Worm (Caenorhabditis elegans) whole organism, mixed stage, embryonic: ENCODE measurements around the gene F42A9.6.

Experiments used
- blmp-1 ChIP-seq: fragments of 150-350 bp; optimal IDR thresholded peaks from 2 replicates; lab custom pipeline; 2014; ENCODE audit warnings: missing biosample characterization, missing genetic modification characterization
- ceh-39 ChIP-seq: fragments of 150-350 bp; optimal IDR thresholded peaks from 2 replicates; lab custom pipeline; 2014; ENCODE audit warnings: missing biosample characterization, missing genetic modification characterization
- ceh-43 ChIP-seq: fragments of 200-800 bp; sonication (Bioruptor generic); optimal IDR thresholded peaks from 2 replicates; lab custom pipeline; 2018; ENCODE audit warnings: mild to moderate bottlenecking, missing genetic modification characterization, moderate library complexity, missing compliant biosample characterization
- ham-2 ChIP-seq: fragments of 200-800 bp; sonication (Bioruptor generic); optimal IDR thresholded peaks from 2 replicates; lab custom pipeline; 2018; ENCODE audit warnings: mild to moderate bottlenecking, missing genetic modification characterization, missing compliant biosample characterization
- lsy-2 ChIP-seq: fragments of 150-350 bp; optimal IDR thresholded peaks from 2 replicates; lab custom pipeline; 2014; ENCODE audit warnings: missing biosample characterization, missing genetic modification characterization
- mep-1 ChIP-seq: fragments of 150-350 bp; optimal IDR thresholded peaks from 2 replicates; lab custom pipeline; 2017; ENCODE audit warnings: missing biosample characterization, missing genetic modification reagents, missing genetic modification characterization, inconsistent platforms
- nhr-237 ChIP-seq: fragments of 150-350 bp; optimal IDR thresholded peaks from 2 replicates; lab custom pipeline; 2014; ENCODE audit warnings: missing biosample characterization, missing genetic modification characterization
- nhr-76 ChIP-seq: sonication (generic microtip); optimal IDR thresholded peaks from 2 replicates; lab custom pipeline; 2017; ENCODE audit warnings: missing biosample characterization, missing genetic modification characterization
- snpc-4 ChIP-seq: fragments of 150-350 bp; optimal IDR thresholded peaks from 2 replicates; lab custom pipeline; 2014; ENCODE audit warnings: missing biosample characterization, missing genetic modification characterization
- unc-120 ChIP-seq: sonication (generic microtip); optimal IDR thresholded peaks from 2 replicates; lab custom pipeline; 2017; ENCODE audit warnings: missing genetic modification characterization, missing compliant biosample characterization; ENCODE audit not compliant: poor library complexity, severe bottlenecking
- unc-62 ChIP-seq: fragments of 150-350 bp; optimal IDR thresholded peaks from 2 replicates; lab custom pipeline; 2014; ENCODE audit warnings: missing biosample characterization, missing genetic modification reagents, missing genetic modification characterization
- ztf-11 ChIP-seq: fragments of 150-350 bp; optimal IDR thresholded peaks from 2 replicates; lab custom pipeline; 2014; ENCODE audit warnings: missing biosample characterization, missing genetic modification characterization

DNA sequence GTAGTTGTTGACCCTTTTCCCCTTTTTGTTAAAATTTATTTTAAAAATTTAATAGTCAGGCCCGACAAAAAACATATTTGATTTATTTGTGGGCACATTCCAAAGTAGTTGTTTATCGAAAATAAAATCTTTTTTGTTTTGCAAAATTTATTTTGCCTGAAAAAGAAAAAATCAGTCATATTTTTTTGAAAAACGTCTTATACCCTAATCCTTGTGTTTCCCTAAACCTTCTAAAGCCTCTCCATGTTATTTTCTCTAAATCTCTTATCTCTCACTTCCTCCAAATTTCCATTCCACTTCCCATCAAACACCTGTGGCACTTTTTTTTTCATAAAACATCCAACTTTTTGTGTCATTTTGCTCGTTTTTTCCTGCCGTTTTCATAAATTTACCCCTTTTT lies 830 bp upstream of the F42A9.6 start:
- TF ChIP-seq ceh-39 (no peak), snpc-4 (tag; lab: Kevin White, UChicago) (no peak), ceh-43 (GFP tag; lab: Kevin White, UChicago) (no peak), ztf-11 (tag; lab: Kevin White, UChicago) (no peak), unc-62 (GFP tag; lab: Kevin White, UChicago) (no peak), nhr-76 (tag; lab: Kevin White, UChicago) (no peak), ham-2 (no peak), blmp-1 (tag; lab: Kevin White, UChicago) (no peak), unc-120 (tag; lab: Kevin White, UChicago) (no peak), nhr-237 (tag; lab: Kevin White, UChicago) (no peak), lsy-2 (tag; lab: Kevin White, UChicago) (no peak), mep-1 (no peak)
